Worm (Caenorhabditis elegans) whole organism, midembryonic: ENCODE results near the gene str-129.

Experiments used
- flt-1 ChIP-seq: fragments of 200-800 bp; sonication (Bioruptor generic); IDR thresholded peaks from 2 replicates; pipeline ENCODE4 v1.3.6; 2022; ENCODE audit warnings: missing genetic modification characterization, missing compliant biosample characterization
- med-1 ChIP-seq: sonication (generic microtip); optimal IDR thresholded peaks from 2 replicates; lab custom pipeline; 2017; ENCODE audit warnings: missing genetic modification characterization, mild to moderate bottlenecking, missing compliant biosample characterization, antibody characterized with exemption, missing genetic modification reagents; ENCODE audit not compliant: insufficient read depth
- tab-1 ChIP-seq: fragments of 200-800 bp; sonication (Bioruptor generic); IDR thresholded peaks from 2 replicates; pipeline ENCODE4 v1.3.6; 2022; ENCODE audit warnings: missing genetic modification characterization, missing compliant biosample characterization

ce11 chrV:8120868-8121267 is 28.6 kb upstream of the str-129 start, which contains the start of gene D1014.6:
- TF ChIP-seq med-1 (no peak), flt-1 (GFP tag; lab: Robert Waterston, UW) (no peak), tab-1 (GFP tag; lab: Robert Waterston, UW) (no peak)
